Worm (Caenorhabditis elegans) whole organism, young adult: ENCODE data around the gene W05B2.2.

Experiments used
- F10E7.11 ChIP-seq: sonication (generic microtip); optimal IDR thresholded peaks from 2 replicates; lab custom pipeline; 2017; ENCODE audit warnings: mild to moderate bottlenecking, missing genetic modification characterization, moderate library complexity, missing compliant biosample characterization
- F22D6.2 ChIP-seq: sonication (generic microtip); optimal IDR thresholded peaks from 2 replicates; lab custom pipeline; 2016; ENCODE audit warnings: mild to moderate bottlenecking, missing genetic modification characterization, missing compliant biosample characterization
- F55B11.4 ChIP-seq: sonication (generic microtip); optimal IDR thresholded peaks from 2 replicates; lab custom pipeline; 2016; ENCODE audit warnings: missing compliant biosample characterization, missing genetic modification characterization, borderline replicate concordance; ENCODE audit not compliant: insufficient read depth
- T07F8.4 ChIP-seq: sonication (generic microtip); optimal IDR thresholded peaks from 2 replicates; lab custom pipeline; 2016; ENCODE audit warnings: mild to moderate bottlenecking, missing genetic modification characterization, moderate library complexity, missing compliant biosample characterization
- Y53G8AR.9 ChIP-seq: fragments of 200-800 bp; sonication (Bioruptor generic); conservative IDR thresholded peaks from 2 replicates; pipeline ENCODE4 v1.3.6; 2022; ENCODE audit warnings: missing genetic modification reagents, missing genetic modification characterization, missing compliant biosample characterization
- ama-1 ChIP-seq, 3 experiments: fragments of 150-350 bp in 1 of 3; sonication (generic microtip) in 2 of 3; optimal IDR thresholded peaks; 2 replicates each; lab custom pipeline; 2014 to 2018; ENCODE audit warnings: missing biosample characterization in 2 of 3, missing genetic modification characterization in 2 of 3, missing genetic modification reagents in 2 of 3
- aptf-3 ChIP-seq: fragments of 200-800 bp; sonication (Bioruptor generic); IDR thresholded peaks from 2 replicates; pipeline ENCODE4 v1.3.6; 2022; ENCODE audit warnings: missing genetic modification characterization, missing compliant biosample characterization
- athp-1 ChIP-seq: sonication (generic microtip); optimal IDR thresholded peaks from 2 replicates; lab custom pipeline; 2017; ENCODE audit warnings: mild to moderate bottlenecking, missing genetic modification characterization, missing compliant biosample characterization
- attf-3 ChIP-seq: fragments of 200-800 bp; sonication (Bioruptor generic); conservative IDR thresholded peaks from 2 replicates; pipeline ENCODE4 v1.3.6; 2022; ENCODE audit warnings: missing genetic modification reagents, missing genetic modification characterization, missing compliant biosample characterization
- bed-2 ChIP-seq: fragments of 200-800 bp; sonication (Bioruptor generic); IDR thresholded peaks from 2 replicates; pipeline ENCODE4 v1.3.6; 2022; ENCODE audit warnings: missing genetic modification reagents, missing genetic modification characterization, missing compliant biosample characterization
- ccch-3 ChIP-seq: fragments of 200-800 bp; sonication (Bioruptor generic); optimal IDR thresholded peaks from 2 replicates; lab custom pipeline; 2018; ENCODE audit warnings: mild to moderate bottlenecking, missing genetic modification characterization, missing compliant biosample characterization
- ceh-27 ChIP-seq: fragments of 200-800 bp; sonication (Bioruptor generic); optimal IDR thresholded peaks from 2 replicates; lab custom pipeline; 2018; ENCODE audit warnings: mild to moderate bottlenecking, missing genetic modification characterization, moderate library complexity, missing compliant biosample characterization
- ceh-58 ChIP-seq: fragments of 200-800 bp; sonication (Bioruptor generic); IDR thresholded peaks from 2 replicates; pipeline ENCODE4 v1.3.6; 2022; ENCODE audit warnings: missing genetic modification characterization, missing compliant biosample characterization
- die-1 ChIP-seq: sonication (generic microtip); optimal IDR thresholded peaks from 2 replicates; lab custom pipeline; 2016; ENCODE audit warnings: missing genotype, mild to moderate bottlenecking, missing genetic modification characterization, missing compliant biosample characterization
- dox-1 ChIP-seq: fragments of 200-800 bp; sonication (Bioruptor generic); IDR thresholded peaks from 2 replicates; pipeline ENCODE4 v1.3.6; 2022; ENCODE audit warnings: missing genetic modification reagents, missing genetic modification characterization, missing compliant biosample characterization
- egrh-3 ChIP-seq: fragments of 200-800 bp; sonication (Bioruptor generic); IDR thresholded peaks from 2 replicates; pipeline ENCODE4 v1.3.6; 2022; ENCODE audit warnings: missing genetic modification reagents, missing genetic modification characterization, missing compliant biosample characterization
- gei-17 ChIP-seq: fragments of 200-800 bp; sonication (Bioruptor generic); optimal IDR thresholded peaks from 2 replicates; lab custom pipeline; 2018; ENCODE audit warnings: mild to moderate bottlenecking, missing genetic modification characterization, missing compliant biosample characterization
- hlh-26 ChIP-seq: fragments of 200-800 bp; sonication (Bioruptor generic); conservative IDR thresholded peaks from 2 replicates; pipeline ENCODE4 v1.3.6; 2022; ENCODE audit warnings: missing genetic modification reagents, missing genetic modification characterization, missing compliant biosample characterization
- hmg-1.2 ChIP-seq: fragments of 200-800 bp; sonication (Bioruptor generic); IDR thresholded peaks from 2 replicates; pipeline ENCODE4 v1.3.6; 2022; ENCODE audit warnings: missing genetic modification reagents, missing genetic modification characterization, missing compliant biosample characterization
- hrde-1 ChIP-seq: sonication (generic microtip); optimal IDR thresholded peaks from 2 replicates; lab custom pipeline; 2016; ENCODE audit warnings: missing genetic modification characterization, mild to moderate bottlenecking, missing compliant biosample characterization, moderate library complexity, missing genotype, missing genetic modification reagents, borderline replicate concordance
- lin-26 ChIP-seq: fragments of 200-800 bp; sonication (Bioruptor generic); IDR thresholded peaks from 2 replicates; pipeline ENCODE4 v1.3.6; 2022; ENCODE audit warnings: missing genetic modification reagents, missing genetic modification characterization, missing compliant biosample characterization
- lin-40 ChIP-seq: sonication (generic microtip); optimal IDR thresholded peaks from 2 replicates; lab custom pipeline; 2016; ENCODE audit warnings: missing genetic modification characterization, mild to moderate bottlenecking, missing compliant biosample characterization, missing genotype, missing genetic modification reagents
- lin-54 ChIP-seq: fragments of 200-800 bp; sonication (Bioruptor generic); optimal IDR thresholded peaks from 2 replicates; lab custom pipeline; 2018; ENCODE audit warnings: mild to moderate bottlenecking, missing genetic modification characterization, missing compliant biosample characterization
- lir-1 ChIP-seq: fragments of 200-800 bp; sonication (Bioruptor generic); conservative IDR thresholded peaks from 2 replicates; pipeline ENCODE4 v1.3.6; 2022; ENCODE audit warnings: missing genetic modification reagents, missing genetic modification characterization, missing compliant biosample characterization
- madf-10 ChIP-seq: sonication (generic microtip); optimal IDR thresholded peaks from 2 replicates; lab custom pipeline; 2016; ENCODE audit warnings: mild to moderate bottlenecking, missing genetic modification characterization, missing compliant biosample characterization
- madf-3 ChIP-seq: fragments of 200-800 bp; sonication (Bioruptor generic); IDR thresholded peaks from 2 replicates; pipeline ENCODE4 v1.3.6; 2022; ENCODE audit warnings: missing genetic modification reagents, missing genetic modification characterization, missing compliant biosample characterization
- mcd-1 ChIP-seq: fragments of 200-800 bp; sonication (Bioruptor generic); IDR thresholded peaks from 2 replicates; pipeline ENCODE4 v1.3.6; 2022; ENCODE audit warnings: missing genetic modification reagents, missing genetic modification characterization, missing compliant biosample characterization
- nhr-120 ChIP-seq: fragments of 200-800 bp; sonication (Bioruptor generic); IDR thresholded peaks from 2 replicates; pipeline ENCODE4 v1.3.6; 2022; ENCODE audit warnings: missing genetic modification characterization, missing compliant biosample characterization
- nhr-179 ChIP-seq: sonication (generic microtip); optimal IDR thresholded peaks from 2 replicates; lab custom pipeline; 2016; ENCODE audit warnings: mild to moderate bottlenecking, missing genetic modification characterization, missing compliant biosample characterization
- repo-1 ChIP-seq: sonication (generic microtip); optimal IDR thresholded peaks from 2 replicates; lab custom pipeline; 2017; ENCODE audit warnings: mild to moderate bottlenecking, missing genetic modification characterization, missing compliant biosample characterization
- snpc-4 ChIP-seq, 5 experiments: fragments of 150-350 bp in 1 of 5; sonication (generic microtip) in 4 of 5; optimal IDR thresholded peaks; 2 replicates each; lab custom pipeline; 2014 to 2018; ENCODE audit warnings: missing genetic modification characterization in 5 of 5, missing biosample characterization in 3 of 5, antibody characterized with exemption in 2 of 5, mild to moderate bottlenecking in 2 of 5, missing compliant biosample characterization in 2 of 5, missing genotype in 2 of 5, moderate library complexity in 2 of 5, missing genetic modification reagents in 1 of 5
- tbx-9 ChIP-seq: sonication (generic microtip); optimal IDR thresholded peaks from 2 replicates; lab custom pipeline; 2016; ENCODE audit warnings: borderline replicate concordance, missing genetic modification characterization, inconsistent platforms, missing compliant biosample characterization
- tlf-1 ChIP-seq: fragments of 200-800 bp; sonication (Bioruptor generic); optimal IDR thresholded peaks from 2 replicates; lab custom pipeline; 2018; ENCODE audit warnings: mild to moderate bottlenecking, missing genetic modification characterization, missing compliant biosample characterization
- unc-130 ChIP-seq: sonication (generic microtip); optimal IDR thresholded peaks from 2 replicates; lab custom pipeline; 2016; ENCODE audit warnings: missing genetic modification reagents, missing genetic modification characterization, missing compliant biosample characterization
- xnd-1 ChIP-seq: sonication (generic microtip); optimal IDR thresholded peaks from 2 replicates; lab custom pipeline; 2016; ENCODE audit warnings: missing genotype, missing genetic modification reagents, missing genetic modification characterization, missing compliant biosample characterization
- zfh-2 ChIP-seq: fragments of 200-800 bp; sonication (Bioruptor generic); conservative IDR thresholded peaks from 2 replicates; pipeline ENCODE4 v1.3.6; 2022; ENCODE audit warnings: missing genetic modification reagents, missing genetic modification characterization, missing compliant biosample characterization
- ztf-28 ChIP-seq: fragments of 200-800 bp; sonication (Bioruptor generic); IDR thresholded peaks from 2 replicates; pipeline ENCODE4 v1.3.6; 2022; ENCODE audit warnings: missing genetic modification reagents, missing genetic modification characterization, missing compliant biosample characterization

Gene W05B2.2

DNA sequence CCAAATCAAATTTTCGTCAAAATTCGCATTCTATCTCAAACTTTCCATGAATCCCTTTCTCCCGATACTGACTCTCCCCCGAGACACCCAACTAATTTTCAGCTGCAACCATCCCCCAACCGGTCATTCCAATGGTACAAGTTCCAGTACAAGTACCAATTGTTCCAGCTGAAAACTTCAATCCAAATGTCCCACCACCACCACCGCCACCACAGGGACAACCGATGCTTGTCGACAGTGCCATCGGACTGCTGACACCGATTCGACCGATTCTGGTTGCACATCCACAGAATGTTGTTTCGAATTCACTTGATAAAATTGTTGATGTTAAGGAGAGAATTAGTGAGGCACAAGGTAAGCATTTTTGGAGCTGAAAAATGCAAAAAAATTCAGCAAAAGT lies 21.4 kb downstream of the W05B2.2 start:
- TF ChIP-seq hlh-26 (no peak), Y53G8AR.9 (GFP tag; lab: Robert Waterston, UW) (no peak), F22D6.2 (tag; lab: Kevin White, UChicago) (no peak), ccch-3 (GFP tag; lab: Kevin White, UChicago) (no peak), nhr-179 (no peak), hrde-1 (tag; lab: Kevin White, UChicago) (no peak), lin-26 (GFP tag; lab: Robert Waterston, UW) (no peak), egrh-3 (GFP tag; lab: Robert Waterston, UW) (no peak), hmg-1.2 (GFP tag; lab: Robert Waterston, UW) (no peak), unc-130 (GFP tag; lab: Kevin White, UChicago) (no peak), madf-10 (tag; lab: Kevin White, UChicago) (no peak), ceh-27 (GFP tag; lab: Kevin White, UChicago) (no peak), die-1 (tag; lab: Kevin White, UChicago) (no peak), F10E7.11 (tag; lab: Kevin White, UChicago) (no peak), ama-1 (optimal IDR thresholded peaks at IDR 0.05; lab: Kevin White, UChicago) (no peak), ama-1 (GFP tag; optimal IDR thresholded peaks at IDR 0.05; lab: Kevin White, UChicago) (no peak), lin-40 (no peak), aptf-3 (no peak), repo-1 (tag; lab: Kevin White, UChicago) (no peak)

- TF ChIP-seq hlh-26 (no peak), athp-1 (tag; lab: Kevin White, UChicago) (no peak), F10E7.11 (tag; lab: Kevin White, UChicago) (no peak), xnd-1 (tag; lab: Kevin White, UChicago) (no peak), madf-3 (GFP tag; lab: Robert Waterston, UW) (no peak), dox-1 (GFP tag; lab: Robert Waterston, UW) (no peak), mcd-1 (GFP tag; lab: Robert Waterston, UW) (no peak), snpc-4 (GFP tag; optimal IDR thresholded peaks at IDR 0.05; lab: Kevin White, UChicago) (no peak), snpc-4 (tag; optimal IDR thresholded peaks at IDR 0.05; lab: Kevin White, UChicago) (no peak), F55B11.4 (tag; lab: Kevin White, UChicago) (no peak), bed-2 (GFP tag; lab: Robert Waterston, UW) (no peak), nhr-120 (GFP tag; lab: Robert Waterston, UW) (no peak)
Measured at ce11 chrIII:10942905-10943304, 24.0 kb downstream of the W05B2.2 start.

ce11 chrIII:10939184-10939583 lies 27.7 kb downstream of the W05B2.2 start:
- TF ChIP-seq F22D6.2 (tag; lab: Kevin White, UChicago) (no peak), ceh-58 (no peak), attf-3 (no peak), ztf-28 (no peak), egrh-3 (GFP tag; lab: Robert Waterston, UW) (peak; percentile 59; the same call in 1 of the 2 replicates), F10E7.11 (tag; lab: Kevin White, UChicago) (no peak), zfh-2 (GFP tag; lab: Robert Waterston, UW) (peak; percentile 81)

ce11 chrIII:10935944-10936343 lies 31.0 kb downstream of the W05B2.2 start, which contains the start of gene rle-1:
Gene rle-1, plus strand, starts transcription at chrIII:10936244.
- TF ChIP-seq T07F8.4 (no peak), gei-17 (GFP tag; lab: Kevin White, UChicago) (no peak), tlf-1 (no peak), lin-54 (GFP tag; lab: Kevin White, UChicago) (no peak), lir-1 (GFP tag; lab: Robert Waterston, UW) (no peak), tbx-9 (no peak)
